Fruit fly (Drosophila melanogaster) whole organism, embryonic: ENCODE measurements around the gene Cyp6v1.

Experiments
- Abd-B ChIP-seq: fragments of 200-800 bp; sonication (Bioruptor generic); optimal IDR thresholded peaks from 2 replicates; lab custom pipeline; 2018; ENCODE audit warnings: missing biosample characterization, mild to moderate bottlenecking, missing genetic modification characterization, moderate library complexity
- CG10366 ChIP-seq: fragments of 200-800 bp; sonication (Bioruptor generic); IDR thresholded peaks from 2 replicates; pipeline ENCODE4 v1.3.6; 2022; ENCODE audit warnings: missing biosample characterization, missing genetic modification characterization
- CG16813 ChIP-seq: fragments of 200-800 bp; sonication (Bioruptor generic); IDR thresholded peaks from 3 replicates; pipeline ENCODE4 v1.3.6; 2022; ENCODE audit warnings: missing biosample characterization, missing genetic modification characterization; ENCODE audit not compliant: partially characterized antibody
- ro ChIP-seq: fragments of 200-800 bp; sonication (Bioruptor generic); IDR thresholded peaks from 2 replicates; pipeline ENCODE4 v1.3.6; 2022; ENCODE audit warnings: missing biosample characterization, missing genetic modification characterization

dm6 chrX:20643385-20643784 lies 13.5 kb upstream of the Cyp6v1 start:
- no peak for TF ChIP-seq CG10366 (GFP tag; lab: Robert Waterston, UW)
- TF ChIP-seq CG16813 (GFP tag; lab: Robert Waterston, UW): no peak
- TF ChIP-seq ro (GFP tag; lab: Robert Waterston, UW): no peak
- TF ChIP-seq Abd-B (GFP tag; lab: Kevin White, UChicago): no peak
